Worm (Caenorhabditis elegans) whole organism, L4 larva: Measurements from ENCODE around the gene Y73B6BL.288.
"Not testable (repeated sequence)": the region's sequence is repeated elsewhere in the genome, so short reads cannot be mapped to it uniquely, and the experiment has no call there.

ENCODE experiments used
- aha-1 ChIP-seq: fragments of 150-350 bp; peaks from one replicate; lab custom pipeline; 2014; ENCODE audit warnings: missing biosample characterization, missing genetic modification characterization
- aly-2 ChIP-seq: sonication (generic microtip); optimal IDR thresholded peaks from 2 replicates; lab custom pipeline; 2018; ENCODE audit warnings: missing biosample characterization, missing genetic modification characterization
- ces-1 ChIP-seq: fragments of 150-350 bp; sonication (generic microtip); optimal IDR thresholded peaks from 4 replicates; lab custom pipeline; 2014; ENCODE audit warnings: missing biosample characterization, missing genetic modification reagents, missing genetic modification characterization
- cey-2 ChIP-seq: sonication (generic microtip); optimal IDR thresholded peaks from 3 replicates; lab custom pipeline; 2017; ENCODE audit warnings: missing genetic modification characterization, mild to moderate bottlenecking, missing compliant biosample characterization, antibody characterized with exemption, borderline replicate concordance; ENCODE audit not compliant: insufficient read depth
- fkh-10 ChIP-seq: fragments of 150-350 bp; optimal IDR thresholded peaks from 2 replicates; lab custom pipeline; 2014; ENCODE audit warnings: missing biosample characterization, missing genetic modification reagents, missing genetic modification characterization
- fos-1 ChIP-seq: fragments of 150-350 bp; optimal IDR thresholded peaks from 2 replicates; lab custom pipeline; 2014; ENCODE audit warnings: missing biosample characterization, missing genetic modification characterization
- nhr-48 ChIP-seq: sonication (generic microtip); optimal IDR thresholded peaks from 2 replicates; lab custom pipeline; 2016; ENCODE audit warnings: mild to moderate bottlenecking, missing genetic modification characterization, missing compliant biosample characterization
- unc-62 ChIP-seq, 3 experiments: fragments of 150-350 bp in 1 of 3; sonication (generic microtip); optimal IDR thresholded peaks in 2 of 3; peaks in 1 of 3; 1 replicate in 1 of 3; 2 replicates in 2 of 3; lab custom pipeline; 2014 to 2017; ENCODE audit warnings: missing biosample characterization in 3 of 3, missing genetic modification characterization in 3 of 3, missing genetic modification reagents in 3 of 3, missing genotype in 1 of 3
- ztf-11 ChIP-seq: fragments of 150-350 bp; optimal IDR thresholded peaks from 2 replicates; lab custom pipeline; 2014; ENCODE audit warnings: missing biosample characterization, missing genetic modification characterization

ce11 chrIV:6317357-6317756 lies 25.0 kb downstream of the Y73B6BL.288 start, which contains the start of gene Y73B6BL.12:
- TF ChIP-seq aha-1 (tag; lab: Kevin White, UChicago); fos-1 (tag; lab: Kevin White, UChicago); unc-62 (GFP tag; optimal IDR thresholded peaks at IDR 0.05 in 1 of 2; lab: Kevin White, UChicago); unc-62 (tag; optimal IDR thresholded peaks at IDR 0.05; lab: Kevin White, UChicago); aly-2 (tag; lab: Kevin White, UChicago); fkh-10 (GFP tag; lab: Kevin White, UChicago); cey-2 (tag; lab: Kevin White, UChicago); ces-1 (GFP tag; lab: Kevin White, UChicago); nhr-48 (tag; lab: Kevin White, UChicago); ztf-11 (tag; lab: Kevin White, UChicago): not testable (repeated sequence)
